Worm (Caenorhabditis elegans) whole organism, young adult: ENCODE measurements around the gene msp-74.
A peak's percentile ranks its signal among the peaks of the same experiment; 100 is the strongest.

Experiments
- B0019.2 ChIP-seq: fragments of 200-800 bp; sonication (Bioruptor generic); conservative IDR thresholded peaks from 2 replicates; pipeline ENCODE4 v1.3.6; 2022; ENCODE audit warnings: missing genetic modification reagents, missing genetic modification characterization, missing compliant biosample characterization
- D2030.7 ChIP-seq: fragments of 200-800 bp; sonication (Bioruptor generic); IDR thresholded peaks from 2 replicates; pipeline ENCODE4 v1.3.6; 2022; ENCODE audit warnings: missing genetic modification reagents, missing genetic modification characterization, missing compliant biosample characterization
- F33H1.4 ChIP-seq: fragments of 200-800 bp; sonication (Bioruptor generic); IDR thresholded peaks from 2 replicates; pipeline ENCODE4 v1.3.6; 2022; ENCODE audit warnings: missing genetic modification reagents, missing genetic modification characterization, missing compliant biosample characterization
- F39B2.1 ChIP-seq: fragments of 200-800 bp; sonication (Bioruptor generic); IDR thresholded peaks from 2 replicates; pipeline ENCODE4 v1.3.6; 2022; ENCODE audit warnings: missing genetic modification reagents, missing genetic modification characterization, missing compliant biosample characterization
- F49E8.2 ChIP-seq: sonication (generic microtip); optimal IDR thresholded peaks from 3 replicates; lab custom pipeline; 2017; ENCODE audit warnings: missing genetic modification characterization, mild to moderate bottlenecking, missing compliant biosample characterization, antibody characterized with exemption, moderate library complexity; ENCODE audit not compliant: insufficient read depth
- F57A8.1 ChIP-seq: fragments of 200-800 bp; sonication (Bioruptor generic); optimal IDR thresholded peaks from 2 replicates; lab custom pipeline; 2018; ENCODE audit warnings: mild to moderate bottlenecking, missing genetic modification characterization, moderate library complexity, missing compliant biosample characterization
- Y56A3A.18 ChIP-seq: fragments of 200-800 bp; sonication (Bioruptor generic); IDR thresholded peaks from 2 replicates; pipeline ENCODE4 v1.3.6; 2022; ENCODE audit warnings: missing genetic modification reagents, missing genetic modification characterization, missing compliant biosample characterization
- ZK185.1 ChIP-seq: sonication (generic microtip); optimal IDR thresholded peaks from 2 replicates; lab custom pipeline; 2016; ENCODE audit warnings: mild to moderate bottlenecking, missing genetic modification characterization, missing compliant biosample characterization; ENCODE audit not compliant: poor library complexity, severe bottlenecking
- aptf-2 ChIP-seq: fragments of 200-800 bp; sonication (Bioruptor generic); conservative IDR thresholded peaks from 2 replicates; pipeline ENCODE4 v1.3.6; 2022; ENCODE audit warnings: missing genetic modification reagents, missing genetic modification characterization, missing compliant biosample characterization
- attf-6 ChIP-seq: fragments of 200-800 bp; sonication (Bioruptor generic); IDR thresholded peaks from 2 replicates; pipeline ENCODE4 v1.3.6; 2022; ENCODE audit warnings: missing genetic modification reagents, missing genetic modification characterization, missing compliant biosample characterization
- ceh-40 ChIP-seq: fragments of 200-800 bp; sonication (Bioruptor generic); IDR thresholded peaks from 2 replicates; pipeline ENCODE4 v1.3.6; 2022; ENCODE audit warnings: missing genetic modification characterization, missing compliant biosample characterization
- ceh-58 ChIP-seq: fragments of 200-800 bp; sonication (Bioruptor generic); IDR thresholded peaks from 2 replicates; pipeline ENCODE4 v1.3.6; 2022; ENCODE audit warnings: missing genetic modification characterization, missing compliant biosample characterization
- ceh-79 ChIP-seq: sonication (generic microtip); optimal IDR thresholded peaks from 2 replicates; lab custom pipeline; 2017; ENCODE audit warnings: mild to moderate bottlenecking, missing genetic modification characterization, missing compliant biosample characterization
- ceh-91 ChIP-seq: fragments of 200-800 bp; sonication (Bioruptor generic); IDR thresholded peaks from 2 replicates; pipeline ENCODE4 v1.3.6; 2022; ENCODE audit warnings: missing genetic modification reagents, missing genetic modification characterization, missing compliant biosample characterization
- chd-7 ChIP-seq: sonication (generic microtip); optimal IDR thresholded peaks from 2 replicates; lab custom pipeline; 2016; ENCODE audit warnings: mild to moderate bottlenecking, missing genetic modification characterization, moderate library complexity, missing compliant biosample characterization
- dpl-1 ChIP-seq: fragments of 150-350 bp; optimal IDR thresholded peaks from 2 replicates; lab custom pipeline; 2014; ENCODE audit warnings: missing biosample characterization, missing genetic modification reagents, missing genetic modification characterization
- efl-1 ChIP-seq: fragments of 150-350 bp; optimal IDR thresholded peaks from 2 replicates; lab custom pipeline; 2014; ENCODE audit warnings: missing biosample characterization, missing genetic modification reagents, missing genetic modification characterization
- hlh-26 ChIP-seq: fragments of 200-800 bp; sonication (Bioruptor generic); conservative IDR thresholded peaks from 2 replicates; pipeline ENCODE4 v1.3.6; 2022; ENCODE audit warnings: missing genetic modification reagents, missing genetic modification characterization, missing compliant biosample characterization
- let-607 ChIP-seq, 2 experiments: fragments of 200-800 bp in 1 of 2; sonication (Bioruptor generic) in 1 of 2; sonication (generic microtip) in 1 of 2; optimal IDR thresholded peaks; 2 replicates each; lab custom pipeline; 2016 to 2018; ENCODE audit warnings: mild to moderate bottlenecking in 2 of 2, missing compliant biosample characterization in 2 of 2, missing genetic modification characterization in 2 of 2, moderate library complexity in 2 of 2, missing genotype in 1 of 2
- lin-54 ChIP-seq: fragments of 200-800 bp; sonication (Bioruptor generic); optimal IDR thresholded peaks from 2 replicates; lab custom pipeline; 2018; ENCODE audit warnings: mild to moderate bottlenecking, missing genetic modification characterization, missing compliant biosample characterization
- lsl-1 ChIP-seq: fragments of 200-800 bp; sonication (Bioruptor generic); optimal IDR thresholded peaks from 2 replicates; lab custom pipeline; 2018; ENCODE audit warnings: mild to moderate bottlenecking, missing genetic modification characterization, moderate library complexity, missing compliant biosample characterization
- lsy-27 ChIP-seq: sonication (generic microtip); optimal IDR thresholded peaks from 2 replicates; lab custom pipeline; 2017; ENCODE audit warnings: missing genetic modification characterization, mild to moderate bottlenecking, missing compliant biosample characterization, antibody characterized with exemption, missing genotype, borderline replicate concordance; ENCODE audit not compliant: insufficient read depth
- madf-10 ChIP-seq: sonication (generic microtip); optimal IDR thresholded peaks from 2 replicates; lab custom pipeline; 2016; ENCODE audit warnings: mild to moderate bottlenecking, missing genetic modification characterization, missing compliant biosample characterization
- madf-6 ChIP-seq: fragments of 200-800 bp; sonication (Bioruptor generic); IDR thresholded peaks from 2 replicates; pipeline ENCODE4 v1.3.6; 2022; ENCODE audit warnings: missing genetic modification reagents, missing genetic modification characterization, missing compliant biosample characterization
- madf-8 ChIP-seq: fragments of 200-800 bp; sonication (Bioruptor generic); conservative IDR thresholded peaks from 2 replicates; pipeline ENCODE4 v1.3.6; 2022; ENCODE audit warnings: missing genetic modification reagents, missing genetic modification characterization, missing compliant biosample characterization
- mel-28 ChIP-seq: sonication (generic microtip); optimal IDR thresholded peaks from 2 replicates; lab custom pipeline; 2016; ENCODE audit warnings: borderline replicate concordance, mild to moderate bottlenecking, missing genetic modification characterization, missing compliant biosample characterization
- nhr-120 ChIP-seq: fragments of 200-800 bp; sonication (Bioruptor generic); IDR thresholded peaks from 2 replicates; pipeline ENCODE4 v1.3.6; 2022; ENCODE audit warnings: missing genetic modification characterization, missing compliant biosample characterization
- pbrm-1 ChIP-seq: fragments of 200-800 bp; sonication (Bioruptor generic); IDR thresholded peaks from 2 replicates; pipeline ENCODE4 v1.3.6; 2022; ENCODE audit warnings: missing genetic modification reagents, missing genetic modification characterization, missing compliant biosample characterization
- rpc-1 ChIP-seq, 2 experiments: fragments of 150-350 bp in 1 of 2; sonication (generic microtip) in 1 of 2; optimal IDR thresholded peaks; 2 replicates each; lab custom pipeline; 2014 to 2018; ENCODE audit warnings: missing biosample characterization in 1 of 2, missing genetic modification characterization in 1 of 2, missing genetic modification reagents in 1 of 2, missing genotype in 1 of 2
- snpc-1.1 ChIP-seq: sonication (generic microtip); optimal IDR thresholded peaks from 2 replicates; lab custom pipeline; 2017; ENCODE audit warnings: missing genetic modification characterization, mild to moderate bottlenecking, missing compliant biosample characterization, antibody characterized with exemption, moderate library complexity, missing genotype, missing genetic modification reagents; ENCODE audit not compliant: insufficient read depth
- snpc-1.3 ChIP-seq: sonication (generic microtip); optimal IDR thresholded peaks from 2 replicates; lab custom pipeline; 2017; ENCODE audit warnings: missing genetic modification characterization, mild to moderate bottlenecking, missing compliant biosample characterization, antibody characterized with exemption, moderate library complexity, missing genotype, missing genetic modification reagents; ENCODE audit not compliant: insufficient read depth
- snpc-3.4 ChIP-seq: sonication (generic microtip); optimal IDR thresholded peaks from 2 replicates; lab custom pipeline; 2017; ENCODE audit warnings: missing genetic modification characterization, mild to moderate bottlenecking, missing compliant biosample characterization, antibody characterized with exemption, moderate library complexity, missing genotype, missing genetic modification reagents
- snpc-4 ChIP-seq, 5 experiments: fragments of 150-350 bp in 1 of 5; sonication (generic microtip) in 4 of 5; optimal IDR thresholded peaks; 2 replicates each; lab custom pipeline; 2014 to 2018; ENCODE audit warnings: missing genetic modification characterization in 5 of 5, missing biosample characterization in 3 of 5, antibody characterized with exemption in 2 of 5, mild to moderate bottlenecking in 2 of 5, missing compliant biosample characterization in 2 of 5, missing genotype in 2 of 5, moderate library complexity in 2 of 5, missing genetic modification reagents in 1 of 5
- somi-1 ChIP-seq: fragments of 200-800 bp; sonication (Bioruptor generic); optimal IDR thresholded peaks from 2 replicates; lab custom pipeline; 2018; ENCODE audit warnings: mild to moderate bottlenecking, missing genetic modification characterization, missing compliant biosample characterization
- tbp1 ChIP-seq: fragments of 200-800 bp; sonication (Bioruptor generic); optimal IDR thresholded peaks from 2 replicates; lab custom pipeline; 2018; ENCODE audit warnings: mild to moderate bottlenecking, missing genetic modification characterization, missing compliant biosample characterization
- tlf-1 ChIP-seq: fragments of 200-800 bp; sonication (Bioruptor generic); optimal IDR thresholded peaks from 2 replicates; lab custom pipeline; 2018; ENCODE audit warnings: mild to moderate bottlenecking, missing genetic modification characterization, missing compliant biosample characterization
- unc-130 ChIP-seq: sonication (generic microtip); optimal IDR thresholded peaks from 2 replicates; lab custom pipeline; 2016; ENCODE audit warnings: missing genetic modification reagents, missing genetic modification characterization, missing compliant biosample characterization
- unc-62 ChIP-seq: fragments of 150-350 bp; optimal IDR thresholded peaks from 2 replicates; lab custom pipeline; 2014; ENCODE audit warnings: missing biosample characterization, missing genetic modification reagents, missing genetic modification characterization
- xnd-1 ChIP-seq: sonication (generic microtip); optimal IDR thresholded peaks from 2 replicates; lab custom pipeline; 2016; ENCODE audit warnings: missing genotype, missing genetic modification reagents, missing genetic modification characterization, missing compliant biosample characterization
- ztf-22 ChIP-seq: fragments of 200-800 bp; sonication (Bioruptor generic); optimal IDR thresholded peaks from 2 replicates; lab custom pipeline; 2018; ENCODE audit warnings: mild to moderate bottlenecking, missing genetic modification characterization, moderate library complexity, missing compliant biosample characterization
- ztf-6 ChIP-seq: fragments of 200-800 bp; sonication (Bioruptor generic); IDR thresholded peaks from 2 replicates; pipeline ENCODE4 v1.3.6; 2022; ENCODE audit warnings: missing genetic modification reagents, missing genetic modification characterization, missing compliant biosample characterization

msp-74 gene

ce11 chrII:5091640-5092243, 23.4 kb downstream of the msp-74 start, which contains the start of gene pld-1:
Gene pld-1 (minus strand): TSS chrII:5091690.
- TF ChIP-seq snpc-1.3 (peak; percentile 43), ztf-6 (GFP tag; lab: Robert Waterston, UW) (no peak), snpc-1.1 (tag; lab: Kevin White, UChicago) (peak; percentile 43), xnd-1 (tag; lab: Kevin White, UChicago) (peak; percentile 93), pbrm-1 (GFP tag; lab: Robert Waterston, UW) (no peak), lsl-1 (GFP tag; lab: Kevin White, UChicago) (peak; percentile 97), madf-10 (tag; lab: Kevin White, UChicago) (no peak), nhr-120 (GFP tag; lab: Robert Waterston, UW) (no peak), F33H1.4 (GFP tag; lab: Robert Waterston, UW) (peak; percentile 95), chd-7 (tag; lab: Kevin White, UChicago) (no peak), F49E8.2 (tag; lab: Kevin White, UChicago) (peak; percentile 65), hlh-26 (GFP tag; lab: Robert Waterston, UW) (no peak), ZK185.1 (tag; lab: Kevin White, UChicago) (no peak), ceh-91 (peak; percentile 89), lsy-27 (tag; lab: Kevin White, UChicago) (no peak), tlf-1 (GFP tag; lab: Kevin White, UChicago) (no peak), ztf-22 (no peak), ceh-58 (GFP tag; lab: Robert Waterston, UW) (no peak), dpl-1 (GFP tag; lab: Kevin White, UChicago) (peak; percentile 49), madf-8 (GFP tag; lab: Robert Waterston, UW) (peak; percentile 86), madf-6 (GFP tag; lab: Robert Waterston, UW) (peak; percentile 96), unc-130 (GFP tag; lab: Kevin White, UChicago) (peak; percentile 3), mel-28 (no peak), D2030.7 (GFP tag; lab: Robert Waterston, UW) (peak; percentile 60), lin-54 (GFP tag; lab: Kevin White, UChicago) (peak; percentile 36), efl-1 (peak; percentile 80), Y56A3A.18 (GFP tag; lab: Robert Waterston, UW) (no peak), B0019.2 (GFP tag; lab: Robert Waterston, UW) (no peak), snpc-3.4 (tag; lab: Kevin White, UChicago) (peak; percentile 76), snpc-4 (GFP tag; optimal IDR thresholded peaks at IDR 0.05; lab: Kevin White, UChicago) (no peak), snpc-4 (tag; optimal IDR thresholded peaks at IDR 0.05; lab: Kevin White, UChicago) (peak in 1 of 4 experiments; percentile 7), tbp1 (GFP tag; lab: Kevin White, UChicago) (peak; percentile 25)
- TF ChIP-seq, all 124 proteins: peak for 17

DNA sequence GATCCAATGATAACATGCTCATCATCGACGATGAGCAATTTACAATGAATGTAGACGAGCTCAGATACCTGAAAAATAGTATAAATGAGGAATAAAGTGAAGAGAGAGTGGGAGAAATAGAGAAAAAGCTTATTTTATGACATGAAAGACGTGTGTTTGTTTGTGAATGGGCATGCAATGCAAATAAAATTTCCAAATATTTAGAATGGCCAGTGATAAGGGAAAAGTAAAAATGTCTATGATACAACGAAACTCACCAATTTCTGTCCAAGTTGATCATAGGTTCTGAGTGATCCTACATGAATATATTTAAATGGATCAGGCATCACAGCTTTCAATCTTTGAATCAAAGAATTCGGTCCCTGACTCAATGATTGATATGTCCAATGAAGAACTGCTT, 29.0 kb downstream of the msp-74 start:
- TF ChIP-seq rpc-1 (optimal IDR thresholded peaks at IDR 0.05; lab: Kevin White, UChicago) (no peak), rpc-1 (tag; optimal IDR thresholded peaks at IDR 0.05; lab: Kevin White, UChicago) (no peak), Y56A3A.18 (GFP tag; lab: Robert Waterston, UW) (no peak), F39B2.1 (GFP tag; lab: Robert Waterston, UW) (no peak), unc-62 (GFP tag; lab: Kevin White, UChicago) (no peak), F49E8.2 (tag; lab: Kevin White, UChicago) (no peak), let-607 (tag; optimal IDR thresholded peaks at IDR 0.05; lab: Kevin White, UChicago) (no peak), dpl-1 (GFP tag; lab: Kevin White, UChicago) (no peak), ceh-40 (no peak), attf-6 (GFP tag; lab: Robert Waterston, UW) (no peak), F57A8.1 (GFP tag; lab: Kevin White, UChicago) (no peak), ceh-58 (GFP tag; lab: Robert Waterston, UW) (no peak), ceh-79 (tag; lab: Kevin White, UChicago) (no peak), lsy-27 (tag; lab: Kevin White, UChicago) (no peak), aptf-2 (no peak), unc-130 (GFP tag; lab: Kevin White, UChicago) (no peak), somi-1 (GFP tag; lab: Kevin White, UChicago) (no peak)
